Fruit fly (Drosophila melanogaster): ENCODE measurements around the gene CG17778.

CG17778 gene

DNA sequence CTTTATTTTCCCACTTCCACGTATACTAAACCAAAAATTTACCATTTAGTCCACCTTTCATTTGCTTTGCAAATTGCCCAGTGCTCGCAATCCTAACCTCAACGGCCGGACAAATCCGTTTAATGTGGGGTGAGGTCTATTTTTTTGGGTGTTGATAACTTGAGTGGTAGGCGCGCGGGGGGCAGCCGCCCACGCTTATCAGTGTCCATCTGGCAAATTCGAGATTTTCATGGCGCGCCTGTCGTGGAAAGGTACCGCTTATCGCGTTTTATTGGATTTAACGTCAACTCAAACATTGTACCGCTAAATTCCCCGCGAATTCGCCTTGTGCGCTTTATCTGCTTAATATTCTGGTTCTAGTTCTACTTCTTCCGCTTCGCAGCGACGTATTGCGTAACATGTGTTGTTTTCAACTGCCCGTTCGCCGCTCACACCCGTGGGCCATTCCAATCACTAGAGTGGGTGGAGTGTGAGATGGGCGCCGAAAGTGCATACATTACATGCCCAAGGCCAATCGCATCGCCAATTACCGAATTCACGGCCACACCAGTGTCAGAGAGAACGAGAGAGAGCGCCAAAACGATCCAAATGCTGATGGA lies 1.6 kb upstream of the CG17778 start:
- TF ChIP-seq CG8478 (optimal IDR thresholded peaks at IDR 0.05) (no peak), CTCF (optimal IDR thresholded peaks at IDR 0.05) (no peak)

DNA sequence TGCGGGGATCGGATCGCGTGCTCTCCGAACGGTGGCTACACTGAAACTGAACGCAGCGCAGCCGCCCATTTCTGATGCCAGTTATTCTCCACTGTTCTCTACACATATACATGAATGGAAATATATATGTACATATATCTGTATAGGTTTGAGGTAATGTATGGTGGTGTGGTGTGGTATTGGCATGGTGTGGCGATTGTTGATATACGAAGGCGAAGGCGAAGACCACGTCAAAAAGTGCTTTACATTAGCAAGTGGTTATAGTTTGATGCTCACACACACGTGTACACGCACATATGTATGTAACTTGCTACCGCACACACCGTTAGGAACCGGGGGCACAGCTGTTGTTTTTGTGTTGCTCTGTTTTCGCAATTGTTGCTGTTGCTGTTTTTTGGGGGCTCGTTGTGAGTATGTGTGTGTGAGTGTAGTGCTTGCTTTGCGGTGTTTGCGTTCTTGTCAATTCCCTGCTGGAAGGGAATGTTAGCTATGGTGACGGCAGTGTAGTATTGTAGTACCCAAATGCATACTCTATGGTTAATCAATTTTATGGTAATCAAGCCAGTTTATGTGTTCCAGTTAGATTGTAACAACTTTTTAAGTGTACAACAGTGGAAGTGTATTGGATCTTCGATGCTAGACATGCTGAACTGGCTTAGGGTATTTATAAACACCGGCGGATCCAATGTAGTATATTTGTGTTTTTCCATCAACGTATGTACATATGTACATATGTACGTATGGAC lies 796 bp upstream of the CG17778 start, which contains the start of gene CG17896:
Gene CG17896 (minus strand): TSS at position 51 of the 746 bp plus-strand sequence.
- TF ChIP-seq CG8478 (optimal IDR thresholded peaks at IDR 0.05) (no peak), CTCF (optimal IDR thresholded peaks at IDR 0.05) (no peak)

DNA sequence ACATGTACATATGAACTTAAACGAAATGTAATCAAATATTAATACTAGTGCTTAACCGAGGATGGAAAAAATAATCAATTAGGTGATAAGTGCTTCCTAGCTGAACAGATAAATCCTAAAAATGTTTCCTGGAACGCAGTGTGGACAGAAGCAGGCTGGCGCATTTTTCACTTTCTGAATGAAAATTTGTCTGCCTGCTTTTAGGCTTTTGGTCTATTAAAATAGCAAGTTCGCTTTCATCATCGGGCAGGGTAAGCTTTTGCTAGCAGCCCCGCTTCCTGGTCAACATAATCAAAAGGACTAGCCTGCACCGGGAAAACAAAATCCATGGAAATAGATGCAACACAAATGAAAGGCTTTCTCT lies 241 bp upstream of the CG17778 start:
- TF ChIP-seq CG8478 (optimal IDR thresholded peaks at IDR 0.05) (no peak), CTCF (optimal IDR thresholded peaks at IDR 0.05) (no peak)

DNA sequence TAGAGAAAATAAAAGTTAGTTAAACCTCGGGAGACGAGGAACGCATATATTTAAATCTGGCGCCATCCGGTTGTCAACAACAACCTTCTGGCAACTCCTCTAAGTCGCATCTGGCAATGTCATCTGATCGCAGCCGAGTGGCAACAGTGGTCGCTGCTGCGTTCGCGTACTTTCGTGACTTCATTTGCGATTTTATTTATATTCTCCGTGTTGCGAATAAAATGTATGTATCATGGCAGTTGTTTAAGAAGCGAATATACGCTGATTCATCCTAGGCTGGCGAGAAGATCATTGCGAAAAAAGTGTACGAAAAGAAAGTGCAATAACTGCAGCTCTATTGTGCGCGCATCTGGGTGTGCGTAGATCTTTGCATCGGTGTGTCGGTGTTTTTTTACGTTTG lies 1.9 kb downstream of the CG17778 start, which contains the start of gene svr:
Gene svr (plus strand): TSS at position 121 of the 400 bp plus-strand sequence.
- no peak for TF ChIP-seq CG8478 (optimal IDR thresholded peaks at IDR 0.05)
- TF ChIP-seq CTCF (optimal IDR thresholded peaks at IDR 0.05) = peak; percentile 29 to 51

DNA sequence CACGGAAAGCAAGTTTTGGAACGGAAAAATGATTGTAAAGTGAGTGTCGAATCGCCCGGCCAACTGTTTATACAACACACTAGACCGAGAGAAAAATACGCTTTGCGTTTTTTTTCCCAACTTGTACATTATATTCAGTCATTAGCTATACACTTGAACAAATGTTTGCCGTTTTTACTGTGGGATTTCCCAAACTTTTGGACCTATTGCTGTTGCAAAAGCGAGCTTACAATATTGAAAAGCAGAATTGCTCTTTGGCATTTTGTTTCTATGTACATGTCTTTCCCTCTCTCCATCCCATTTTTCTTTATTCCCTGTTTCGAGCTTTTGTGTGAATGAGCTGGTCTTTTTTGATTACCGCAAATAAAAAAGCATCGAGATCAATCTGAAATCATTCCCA lies 3.0 kb downstream of the CG17778 start:
- TF ChIP-seq CTCF (optimal IDR thresholded peaks at IDR 0.05) (no peak), CG8478 (optimal IDR thresholded peaks at IDR 0.05) (no peak)

DNA sequence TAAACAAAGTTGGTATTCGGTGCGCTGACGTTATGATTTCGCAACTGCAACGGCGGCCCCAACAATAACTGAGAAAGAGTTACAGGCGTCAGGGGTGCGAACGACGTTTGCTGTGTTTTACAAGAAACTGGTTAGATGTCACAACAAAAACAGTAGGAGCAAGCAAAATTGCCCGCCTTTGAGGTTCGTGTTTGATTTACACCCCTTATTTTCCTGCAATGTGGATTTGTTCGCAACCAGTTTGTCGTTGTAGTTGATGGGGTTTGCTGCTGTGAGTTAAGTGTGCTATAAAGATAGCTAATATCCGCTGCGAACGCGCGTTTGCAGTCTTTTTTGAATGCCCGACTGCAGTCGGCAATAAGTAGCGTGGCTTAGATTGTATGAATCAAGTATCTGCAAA lies 4.0 kb downstream of the CG17778 start:
- TF ChIP-seq CG8478 (optimal IDR thresholded peaks at IDR 0.05) (no peak), CTCF (optimal IDR thresholded peaks at IDR 0.05) (no peak)

DNA sequence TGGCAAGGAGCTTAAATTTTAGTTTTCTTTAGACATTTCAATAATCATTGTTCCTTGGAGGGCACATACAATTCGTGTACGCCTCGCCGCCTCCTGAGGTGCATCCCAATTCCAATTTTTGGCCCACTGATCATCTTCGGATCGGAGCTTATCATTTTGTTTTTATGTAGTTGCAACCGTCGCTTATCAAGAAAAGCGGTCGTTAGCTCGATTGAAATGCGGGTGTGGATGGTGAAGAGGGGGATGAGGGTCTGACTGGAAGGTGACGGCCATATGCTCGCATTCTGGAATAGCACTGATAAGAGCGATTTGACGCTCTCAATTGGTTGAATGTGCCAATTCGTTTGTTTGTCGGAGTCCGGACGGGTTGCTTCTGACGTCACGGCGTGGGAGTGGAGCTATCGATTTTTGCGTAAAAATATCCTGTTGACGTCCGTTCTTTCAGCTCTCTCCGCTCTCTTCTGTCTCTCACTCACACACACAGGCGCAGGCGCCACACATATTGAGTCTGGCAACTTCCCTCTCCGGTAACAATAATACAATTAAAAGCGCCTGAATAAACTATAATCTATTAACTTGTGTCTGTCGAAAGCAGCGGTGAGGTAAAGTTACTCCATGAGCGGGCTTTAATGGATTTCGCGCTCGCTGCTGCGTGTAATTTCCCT lies 4.6 kb downstream of the CG17778 start:
- TF ChIP-seq CG8478 (optimal IDR thresholded peaks at IDR 0.05) = no peak
- TF ChIP-seq CTCF (optimal IDR thresholded peaks at IDR 0.05) = no peak

DNA sequence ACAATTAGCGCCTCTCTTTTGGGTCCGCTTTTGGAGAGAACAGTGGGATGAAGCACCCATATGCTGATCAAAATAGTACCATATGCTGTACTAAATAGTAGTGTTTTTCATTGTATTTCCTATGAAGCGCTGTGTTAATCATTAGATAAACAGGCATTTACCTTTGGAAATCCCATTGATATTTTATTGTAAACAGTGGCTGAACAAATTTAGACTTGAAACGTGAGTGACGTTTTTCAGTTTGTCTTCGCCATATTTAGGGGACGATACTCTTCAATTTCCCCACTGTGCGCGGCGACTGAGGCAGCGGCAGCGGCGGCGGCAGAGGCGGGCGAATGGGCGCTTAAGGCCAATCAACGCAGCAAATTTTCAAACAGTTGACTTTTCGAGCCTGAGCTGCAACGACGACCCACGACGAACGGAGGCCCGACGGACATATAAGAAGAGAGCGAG lies 5.2 kb downstream of the CG17778 start:
- TF ChIP-seq CTCF (optimal IDR thresholded peaks at IDR 0.05) = no peak
- TF ChIP-seq CG8478 (optimal IDR thresholded peaks at IDR 0.05) = no peak

DNA sequence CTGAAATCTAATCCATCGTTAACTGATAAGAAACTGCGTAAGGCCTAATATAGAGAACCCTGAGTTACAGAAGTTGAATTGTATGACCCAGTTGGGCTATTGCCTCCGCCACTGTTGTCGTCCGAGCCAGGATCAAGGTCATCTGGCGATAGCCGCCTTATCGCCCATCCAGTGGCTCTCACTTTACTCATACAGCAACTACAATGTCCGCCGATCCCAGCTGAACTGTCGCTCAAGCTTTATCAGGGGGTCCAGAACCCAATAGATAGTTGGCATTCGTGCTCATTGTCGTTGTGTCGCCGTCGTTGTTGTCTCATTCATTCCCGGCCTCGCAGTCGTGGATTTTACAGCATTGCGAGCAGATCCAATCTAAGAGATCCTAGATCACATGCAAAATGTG lies 14.7 kb downstream of the CG17778 start, which contains the start of gene arg:
Gene arg (plus strand): TSS at position 319 of the 400 bp plus-strand sequence.
- no peak for TF ChIP-seq CG8478 (optimal IDR thresholded peaks at IDR 0.05)

DNA sequence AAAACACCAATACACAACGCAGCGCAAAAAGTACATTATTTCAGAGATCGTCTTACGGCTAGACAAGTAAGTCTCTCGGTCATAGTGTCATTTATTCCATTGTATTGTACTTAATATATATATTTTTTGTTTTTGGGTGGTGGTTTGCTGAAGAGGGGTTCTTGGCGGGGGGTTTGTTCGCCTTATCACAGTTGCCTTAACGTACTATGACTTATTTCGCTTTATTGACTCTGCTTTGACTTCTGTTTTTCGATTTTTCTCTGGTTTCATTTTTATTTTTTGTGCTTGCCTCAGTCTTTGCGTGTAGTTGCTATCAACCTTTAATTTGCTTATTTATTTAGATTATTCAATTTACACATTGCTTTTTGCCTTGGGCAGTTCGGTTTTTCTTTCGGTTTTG lies 16.1 kb downstream of the CG17778 start:
- TF ChIP-seq CG8478 (optimal IDR thresholded peaks at IDR 0.05) (no peak), CTCF (optimal IDR thresholded peaks at IDR 0.05) (no peak)

DNA sequence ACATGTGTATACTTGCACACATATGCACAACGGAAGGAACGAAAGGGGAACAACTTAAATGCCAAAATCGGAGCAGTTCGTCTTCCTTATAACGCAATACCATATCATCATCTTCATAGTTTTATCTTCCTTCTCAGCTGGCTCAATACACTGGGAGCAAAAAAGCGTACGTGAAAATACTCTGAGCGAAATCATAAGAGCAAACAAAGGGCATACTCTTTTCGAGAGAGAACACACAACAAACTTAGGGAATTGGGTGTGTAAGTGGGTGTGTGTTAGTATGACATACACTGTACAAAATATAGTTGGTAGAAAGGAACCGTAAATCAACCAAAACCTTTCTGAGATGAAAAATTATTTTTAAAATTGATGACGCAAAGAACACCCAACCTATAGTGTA lies 18.1 kb downstream of the CG17778 start:
- TF ChIP-seq CTCF (optimal IDR thresholded peaks at IDR 0.05) = no peak
- TF ChIP-seq CG8478 (optimal IDR thresholded peaks at IDR 0.05) = no peak

DNA sequence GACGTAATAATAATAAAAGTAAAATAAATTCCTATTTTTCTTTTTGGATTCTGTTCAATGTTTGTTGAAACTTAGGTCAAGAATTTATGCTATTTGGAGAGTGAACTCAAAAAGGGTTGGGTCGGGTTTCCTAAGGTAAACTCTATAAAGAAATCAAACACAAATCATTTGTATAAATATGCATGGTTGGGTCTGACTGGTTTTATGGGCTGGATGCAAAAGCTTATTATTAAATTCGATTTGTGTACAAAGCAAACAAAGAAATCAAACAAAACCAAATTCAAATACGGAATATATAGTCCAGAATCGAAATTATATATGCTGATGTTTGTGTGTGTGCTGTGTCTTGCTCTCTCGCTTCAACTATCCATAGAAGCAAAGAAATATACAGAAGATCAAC lies 21.3 kb downstream of the CG17778 start:
- no peak for TF ChIP-seq CTCF (optimal IDR thresholded peaks at IDR 0.05)
- TF ChIP-seq CG8478 (optimal IDR thresholded peaks at IDR 0.05) = no peak

DNA sequence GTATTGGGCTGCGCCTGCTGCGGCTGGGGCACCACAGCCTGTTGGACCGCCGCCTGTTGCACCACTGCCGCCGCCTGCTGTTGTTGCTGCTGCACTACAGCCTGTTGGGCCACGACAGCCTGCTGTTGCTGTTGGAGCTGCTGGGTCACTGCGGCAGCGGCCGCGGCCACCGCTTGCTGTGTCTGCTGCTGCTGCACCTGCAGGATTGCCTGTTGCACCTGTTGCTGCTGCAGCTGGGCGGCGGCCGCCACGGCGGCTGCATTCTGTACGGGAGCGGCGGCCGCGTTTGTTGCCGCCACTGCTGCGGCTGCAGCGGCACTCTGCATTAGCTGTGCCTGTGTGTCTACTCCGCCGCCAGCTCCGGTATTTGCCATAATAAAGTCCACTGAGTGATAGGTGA lies 24.4 kb downstream of the CG17778 start:
- no peak for TF ChIP-seq CG8478 (optimal IDR thresholded peaks at IDR 0.05)
- no peak for TF ChIP-seq CTCF (optimal IDR thresholded peaks at IDR 0.05)

DNA sequence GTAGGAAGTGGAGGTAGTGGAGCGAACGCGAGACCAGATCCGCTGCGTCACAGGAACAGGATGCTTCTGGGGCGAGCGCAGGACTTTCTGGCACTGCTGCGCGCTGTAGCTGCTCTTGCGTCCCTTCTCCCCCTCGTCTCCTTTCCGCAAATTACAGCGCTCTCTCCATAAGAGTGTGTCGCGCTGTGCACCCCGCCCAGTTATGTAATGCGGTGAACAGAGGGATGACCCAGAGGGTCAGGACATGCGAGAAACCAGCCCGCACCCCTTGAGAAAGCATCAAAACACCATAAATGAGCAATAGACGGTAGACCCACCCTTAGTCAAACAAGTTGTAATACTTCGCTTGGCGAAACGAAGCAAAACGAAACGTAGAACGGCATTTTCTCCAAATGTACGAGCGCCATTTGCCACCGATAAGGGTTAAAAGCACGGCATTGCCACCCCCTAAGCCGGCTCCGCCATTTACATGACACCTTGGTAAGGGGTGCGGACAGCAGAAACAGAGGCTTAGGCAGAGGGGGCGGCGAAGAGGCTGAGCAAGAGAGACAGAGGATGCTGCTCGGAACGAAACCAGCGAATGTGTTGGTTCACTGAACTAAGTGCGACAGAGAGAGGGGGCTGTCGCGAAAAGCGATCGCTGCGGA lies 25.9 kb downstream of the CG17778 start:
- no peak for TF ChIP-seq CG8478 (optimal IDR thresholded peaks at IDR 0.05)
- TF ChIP-seq CTCF (optimal IDR thresholded peaks at IDR 0.05) = no peak

DNA sequence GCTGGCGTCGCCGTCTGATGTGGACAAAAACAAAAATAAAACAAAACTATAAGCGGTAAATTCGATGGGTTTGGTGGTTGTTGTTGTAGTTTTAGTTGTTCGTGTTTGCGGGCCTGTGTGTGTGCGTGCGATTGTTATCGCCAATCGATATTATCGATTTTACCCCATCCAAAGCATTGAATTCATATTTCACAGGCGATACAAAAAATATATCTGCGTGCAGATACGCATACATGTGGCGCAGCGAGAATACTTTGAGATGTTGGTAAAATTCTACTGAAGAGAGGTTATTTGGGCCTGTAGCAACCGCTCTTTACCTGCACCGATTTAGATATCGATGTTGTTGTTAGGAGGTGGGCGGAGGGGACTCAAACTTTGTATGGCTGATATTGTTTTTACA lies 27.3 kb downstream of the CG17778 start:
- no peak for TF ChIP-seq CTCF (optimal IDR thresholded peaks at IDR 0.05)
- no peak for TF ChIP-seq CG8478 (optimal IDR thresholded peaks at IDR 0.05)
